Fruit fly (Drosophila melanogaster): ENCODE data around the gene mRpL10.

Gene mRpL10

DNA sequence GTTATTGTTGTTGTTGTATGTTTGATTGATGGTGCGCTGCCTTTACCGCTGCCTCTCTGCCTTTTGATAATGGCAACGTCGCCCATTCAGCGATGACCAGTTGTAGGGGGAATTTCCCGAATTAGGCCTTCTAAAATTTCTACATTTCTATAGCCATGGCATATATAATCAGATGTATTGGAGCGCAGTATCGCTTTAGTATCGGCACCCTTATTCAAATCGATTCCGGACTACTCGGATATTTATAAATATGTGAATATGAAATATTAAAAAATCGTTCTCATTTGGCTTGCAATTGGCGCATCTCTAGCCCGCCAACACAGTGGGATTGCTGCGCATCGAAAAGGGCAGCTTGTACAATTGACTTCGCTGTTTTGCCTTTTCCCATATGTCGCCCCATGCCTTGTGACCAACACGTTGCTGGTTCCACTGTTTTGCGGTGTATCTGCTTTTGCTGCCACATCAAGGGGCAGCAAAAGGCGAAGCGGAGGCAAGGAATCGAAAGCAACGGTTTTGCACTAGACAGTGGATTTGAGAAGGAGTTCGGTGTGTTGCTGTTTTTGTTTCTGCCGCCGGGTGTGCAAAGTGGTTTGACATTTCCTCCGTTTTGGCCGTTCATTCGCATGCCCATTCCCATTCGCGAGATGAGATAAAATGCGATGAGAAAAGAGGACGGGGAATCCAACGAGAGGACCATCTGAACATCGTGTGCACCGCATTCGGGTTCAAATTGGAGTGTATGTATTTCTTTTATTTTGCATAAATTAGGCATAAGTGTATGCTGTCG lies 21.2 kb downstream of the mRpL10 start:
- TF ChIP-seq noc (tag; optimal IDR thresholded peaks at IDR 0.05) = no peak

DNA sequence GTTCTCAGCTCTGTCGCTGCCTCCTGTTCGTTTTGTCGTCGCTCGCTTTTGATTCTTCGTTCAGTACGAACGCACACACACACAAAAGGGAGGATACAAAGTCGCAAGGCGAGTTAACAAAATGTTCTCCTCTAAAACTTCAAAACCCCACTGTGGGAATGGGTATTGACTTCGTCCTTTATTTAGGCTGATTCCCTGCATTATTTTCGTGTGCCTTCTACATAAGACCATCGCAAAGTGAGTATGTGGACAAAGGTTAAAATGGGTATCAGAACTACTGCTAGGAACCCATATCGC lies 21.8 kb downstream of the mRpL10 start:
- no peak for TF ChIP-seq noc (tag; optimal IDR thresholded peaks at IDR 0.05)

DNA sequence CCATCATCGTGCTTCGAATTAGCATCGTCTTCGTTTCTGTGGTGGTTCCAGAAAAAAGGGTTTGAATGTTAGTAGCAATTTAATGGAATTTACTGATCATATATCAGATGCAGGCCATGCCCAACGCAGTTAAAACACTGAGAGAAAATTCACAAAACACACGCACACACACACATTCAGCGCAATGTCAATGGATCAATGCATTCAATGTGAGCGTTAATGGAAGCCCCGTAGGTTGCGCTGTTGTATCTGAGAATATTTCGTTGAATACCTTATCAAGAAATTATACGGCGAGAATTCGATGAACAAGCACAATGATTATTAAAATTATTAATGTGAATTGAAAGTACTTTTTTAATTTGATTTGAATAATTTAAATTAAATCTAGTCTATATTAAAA lies 24.7 kb downstream of the mRpL10 start:
- no peak for TF ChIP-seq noc (tag; optimal IDR thresholded peaks at IDR 0.05)

DNA sequence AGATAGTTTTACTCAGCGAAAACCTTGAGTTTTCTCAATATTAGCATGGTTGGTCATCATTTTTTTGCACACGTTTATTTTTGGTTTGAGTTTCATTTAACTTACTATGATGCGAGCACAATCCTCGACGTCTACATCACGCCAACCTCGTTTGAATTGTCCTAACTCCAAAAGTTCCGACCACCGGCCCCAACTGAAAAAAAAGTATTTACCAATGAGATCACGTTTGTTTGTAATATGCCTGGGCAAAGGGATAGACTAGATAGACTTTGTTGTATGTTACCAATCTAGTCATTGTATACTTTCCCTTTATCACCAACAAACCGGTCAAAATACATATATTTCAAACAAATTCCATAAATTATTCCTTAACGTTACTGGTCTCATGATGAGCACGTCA lies 28.6 kb downstream of the mRpL10 start, which contains the start of gene CG13693:
CG13693 (plus strand) TSS at position 301 of the 400 bp plus-strand sequence.
- TF ChIP-seq noc (tag; optimal IDR thresholded peaks at IDR 0.05) = no peak

DNA sequence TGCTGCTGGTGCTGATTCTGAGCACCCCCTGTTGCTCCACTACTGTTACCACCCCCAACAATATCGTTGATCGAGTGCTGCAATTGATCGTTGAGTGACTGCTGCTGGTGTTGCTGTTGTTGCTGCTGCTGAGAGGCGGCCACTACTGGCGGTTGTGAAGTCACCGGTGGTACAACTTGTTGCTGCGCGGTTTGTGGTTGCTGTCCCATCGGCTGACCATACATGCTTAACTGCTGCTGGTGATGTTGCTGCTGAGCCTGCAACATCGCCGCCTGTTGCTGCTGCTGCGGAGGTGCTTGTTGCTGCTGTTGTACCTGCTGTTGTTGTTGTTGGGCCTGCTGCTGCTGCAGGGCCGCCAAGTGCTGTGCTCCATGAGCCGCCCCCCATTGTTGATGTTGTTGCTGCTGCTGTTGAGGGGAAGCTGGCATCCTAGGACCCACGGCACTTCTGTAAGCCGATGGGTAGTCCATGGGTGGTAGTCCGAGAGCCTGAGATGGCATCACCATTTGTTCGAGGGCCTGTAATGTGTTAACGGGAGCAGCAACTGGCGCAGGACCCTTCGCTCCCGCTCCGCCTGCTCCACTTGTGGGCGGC lies 36.7 kb downstream of the mRpL10 start:
- TF ChIP-seq noc (tag; optimal IDR thresholded peaks at IDR 0.05) = no peak

DNA sequence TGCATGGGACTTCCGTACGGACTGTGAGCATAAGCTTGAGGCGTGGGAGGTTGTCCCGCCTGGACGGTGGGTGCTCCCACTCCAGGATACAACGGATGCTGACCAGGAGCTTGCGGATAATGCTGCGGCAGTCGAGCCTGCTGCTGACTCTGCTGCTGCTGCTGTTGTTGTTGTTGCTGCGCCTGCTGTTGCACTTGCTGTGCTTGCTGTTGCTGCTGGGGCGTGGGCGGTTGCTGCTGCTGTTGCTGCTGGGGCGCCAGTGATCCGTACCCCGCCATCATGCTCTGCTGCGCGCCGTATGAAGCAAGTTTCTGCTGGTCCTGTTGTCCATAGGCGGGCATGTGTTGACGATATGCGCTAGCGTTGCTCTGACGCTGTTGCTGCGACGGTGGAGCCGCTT lies 37.8 kb downstream of the mRpL10 start:
- no peak for TF ChIP-seq noc (tag; optimal IDR thresholded peaks at IDR 0.05)

DNA sequence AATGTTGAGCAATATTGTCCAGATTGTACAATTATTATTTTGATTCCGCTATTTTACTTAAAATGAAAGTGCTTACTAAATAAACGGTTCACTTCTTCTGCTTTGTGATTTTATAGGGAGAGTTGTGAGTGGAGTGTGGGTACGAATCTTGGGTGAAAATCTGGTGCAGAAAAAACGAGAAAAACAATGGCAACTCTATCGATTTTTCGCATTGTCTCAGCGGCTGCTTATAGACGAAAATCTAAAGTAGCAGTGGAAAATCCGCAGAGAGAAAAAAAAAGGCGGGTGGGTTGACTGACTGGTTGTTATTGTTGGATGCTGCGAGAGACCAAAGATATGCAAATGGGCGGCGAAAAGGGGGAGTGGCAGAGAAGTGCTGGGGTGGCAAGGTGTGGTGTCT lies 39.5 kb downstream of the mRpL10 start:
- no peak for TF ChIP-seq noc (tag; optimal IDR thresholded peaks at IDR 0.05)

DNA sequence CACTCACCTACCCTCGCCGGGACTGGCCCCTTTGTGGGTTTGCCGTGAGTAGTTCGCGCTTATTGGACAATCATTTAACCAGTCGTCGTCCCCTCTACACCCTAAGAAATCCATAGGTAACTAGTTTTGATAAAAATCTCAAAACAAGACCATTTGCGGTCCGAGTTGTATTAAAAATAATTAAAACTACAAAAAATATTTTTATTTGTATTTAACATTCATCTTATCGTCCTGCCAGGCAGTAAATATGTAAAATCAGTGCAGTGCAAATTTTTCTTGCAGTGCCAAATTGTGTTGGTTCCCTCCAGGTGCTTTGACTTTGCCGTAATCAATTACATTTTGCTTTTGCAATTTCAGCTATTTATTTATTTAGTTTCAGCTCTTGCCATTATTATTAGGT lies 40.2 kb downstream of the mRpL10 start:
- peak; percentile 39 for TF ChIP-seq noc (tag; optimal IDR thresholded peaks at IDR 0.05)

DNA sequence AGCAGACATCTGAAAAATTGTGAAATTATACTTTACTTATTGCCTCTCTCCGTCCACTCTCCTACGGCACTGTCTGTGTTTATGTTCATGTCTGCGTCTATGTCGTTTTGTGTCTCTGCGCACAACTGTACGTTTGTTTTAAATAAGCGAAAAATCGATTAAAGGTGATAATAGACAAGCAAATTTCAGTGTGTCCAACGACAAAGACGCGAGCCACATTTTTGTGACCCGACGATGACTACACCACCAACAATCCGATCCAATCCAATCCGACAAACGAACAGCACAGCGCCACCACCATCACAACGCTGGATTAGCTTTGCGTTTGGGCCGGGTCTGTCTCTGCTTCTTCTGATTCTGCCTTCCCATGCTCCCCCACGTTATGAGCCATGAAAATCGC lies 41.0 kb downstream of the mRpL10 start:
- no peak for TF ChIP-seq noc (tag; optimal IDR thresholded peaks at IDR 0.05)

DNA sequence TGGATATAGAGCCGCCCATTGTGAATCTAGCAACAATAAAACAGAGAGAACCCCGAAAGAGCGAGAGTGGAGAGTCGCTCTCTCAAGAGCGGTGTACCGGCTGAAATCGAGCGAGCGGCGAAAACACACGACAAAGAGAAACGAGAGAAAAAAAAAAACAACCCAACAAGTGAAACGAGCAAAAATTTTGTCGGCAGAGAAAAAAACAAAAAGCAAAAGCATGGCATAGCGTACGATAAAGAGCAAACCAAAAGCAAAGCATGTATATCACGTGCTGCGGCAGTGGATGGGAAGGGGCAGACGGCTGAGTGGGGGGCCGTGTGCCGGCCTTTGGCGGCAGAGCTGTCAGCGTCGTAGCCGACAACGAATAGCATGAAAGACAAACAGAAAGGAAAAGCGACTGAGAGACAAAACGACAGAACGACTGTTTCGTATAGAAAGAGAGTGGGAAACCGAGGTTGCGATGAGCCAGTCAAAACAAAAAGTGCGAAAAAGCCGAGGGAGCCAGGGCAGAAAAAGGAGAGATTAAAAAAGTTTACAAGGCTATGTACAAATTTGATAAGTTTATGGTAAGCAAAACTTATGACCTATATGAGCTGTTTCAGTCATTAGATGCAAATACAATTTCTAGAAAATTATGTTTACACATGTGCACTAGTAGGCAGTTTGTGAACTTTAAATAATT lies 43.2 kb downstream of the mRpL10 start:
- TF ChIP-seq noc (tag; optimal IDR thresholded peaks at IDR 0.05) = peak; percentile 11

DNA sequence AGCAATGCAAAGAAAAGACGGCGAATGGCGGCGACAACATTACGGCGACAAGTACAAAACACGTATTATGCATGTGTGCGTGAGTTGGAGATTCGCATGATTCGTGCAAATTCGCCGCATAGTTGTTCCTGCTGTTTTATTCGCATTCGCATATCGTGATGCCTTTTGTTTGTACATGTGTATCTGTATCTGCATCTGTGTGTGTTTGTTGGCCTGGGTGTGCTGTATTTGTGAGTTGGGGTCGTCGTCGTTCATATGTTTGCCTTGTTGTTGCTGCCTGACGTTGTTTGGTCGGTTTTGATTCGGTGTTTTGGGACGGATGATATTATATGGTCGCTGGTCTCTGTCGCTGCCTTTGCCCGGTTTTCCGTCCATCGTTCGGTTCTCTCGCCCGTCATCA lies 43.9 kb downstream of the mRpL10 start:
- no peak for TF ChIP-seq noc (tag; optimal IDR thresholded peaks at IDR 0.05)

DNA sequence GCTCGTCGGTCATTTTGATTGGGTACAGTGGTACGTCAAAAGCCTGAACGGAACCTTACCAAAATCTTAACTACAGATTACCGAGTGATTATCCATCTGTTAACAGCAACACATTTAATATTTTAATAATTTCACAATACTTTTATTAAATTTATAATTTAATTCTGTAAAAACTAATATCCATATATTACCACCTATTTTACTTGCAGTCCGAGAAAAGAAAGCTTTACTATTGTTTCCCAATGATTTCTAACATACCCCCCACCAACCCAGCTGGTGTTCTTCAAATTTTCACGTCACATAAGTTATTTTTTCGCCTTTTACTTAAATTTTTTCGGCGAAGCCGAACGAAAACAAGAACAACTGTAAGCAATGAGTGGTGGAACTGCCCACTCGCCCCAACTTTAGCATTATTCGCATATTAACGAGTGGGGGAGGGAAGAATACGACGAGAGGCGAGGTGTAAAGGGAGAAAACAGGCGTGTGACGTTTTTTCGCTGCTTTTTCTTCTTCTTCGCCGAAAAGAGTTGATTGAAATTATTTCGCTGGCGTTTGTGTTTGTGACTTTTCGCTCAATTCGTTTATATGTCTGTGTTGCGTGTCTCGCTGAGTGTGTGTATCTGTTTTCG lies 44.4 kb downstream of the mRpL10 start:
- peak; percentile 92 for TF ChIP-seq noc (tag; optimal IDR thresholded peaks at IDR 0.05)

DNA sequence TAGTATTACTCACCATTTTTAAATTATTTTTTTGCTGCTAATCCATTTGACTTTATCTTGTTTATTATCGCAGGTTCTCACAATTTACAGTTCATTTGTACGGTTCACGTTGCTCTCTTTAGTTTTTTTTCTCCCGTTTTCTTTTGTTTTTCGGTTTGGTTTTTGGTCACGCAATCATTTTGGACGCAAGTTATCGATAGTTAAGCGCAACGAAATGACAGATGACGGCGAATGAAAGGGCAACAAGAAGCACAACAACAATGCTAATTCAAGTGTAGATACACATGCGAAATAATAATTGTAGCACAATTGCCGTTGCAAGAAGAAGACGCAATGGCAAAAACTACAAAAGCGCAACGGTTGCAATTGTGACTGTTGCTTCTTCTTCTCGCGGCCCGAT lies 45.0 kb downstream of the mRpL10 start:
- TF ChIP-seq noc (tag; optimal IDR thresholded peaks at IDR 0.05) = no peak

DNA sequence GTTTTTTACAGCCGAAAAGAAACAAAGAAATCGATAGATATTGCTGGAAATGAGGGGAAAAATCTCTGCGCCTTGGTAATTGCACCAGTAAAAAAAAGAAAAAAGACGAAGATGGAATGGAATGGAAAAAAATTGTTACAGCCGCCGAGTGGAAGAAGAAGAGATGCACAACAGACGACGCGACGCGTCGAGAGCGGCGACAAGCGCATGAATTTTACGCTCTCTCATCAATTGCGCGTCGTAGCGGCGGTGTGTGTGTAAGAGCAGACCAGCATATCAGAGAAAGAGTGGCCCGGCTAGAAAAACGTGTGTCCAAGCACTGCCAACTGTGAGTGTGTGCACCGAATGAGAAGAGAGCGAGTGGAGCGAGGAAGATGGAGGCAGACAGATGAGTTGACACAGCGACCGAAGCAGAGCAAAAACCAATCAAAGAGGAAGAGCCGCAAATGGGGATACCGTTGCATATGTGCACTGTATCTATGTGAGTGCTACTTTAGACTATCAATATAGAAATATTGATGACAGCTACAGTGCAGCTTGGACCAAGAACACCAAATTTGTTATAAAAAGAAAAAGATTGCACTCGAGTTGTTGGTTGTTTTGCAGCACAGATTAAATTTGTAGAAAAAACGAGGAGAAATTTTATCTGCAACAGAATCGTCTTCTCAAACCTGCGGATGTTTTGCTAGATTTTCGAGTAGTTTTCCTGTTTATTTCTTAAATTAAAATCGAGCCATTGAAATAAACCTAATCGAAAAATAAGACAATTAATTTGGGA lies 45.7 kb downstream of the mRpL10 start:
- TF ChIP-seq noc (tag; optimal IDR thresholded peaks at IDR 0.05) = no peak

DNA sequence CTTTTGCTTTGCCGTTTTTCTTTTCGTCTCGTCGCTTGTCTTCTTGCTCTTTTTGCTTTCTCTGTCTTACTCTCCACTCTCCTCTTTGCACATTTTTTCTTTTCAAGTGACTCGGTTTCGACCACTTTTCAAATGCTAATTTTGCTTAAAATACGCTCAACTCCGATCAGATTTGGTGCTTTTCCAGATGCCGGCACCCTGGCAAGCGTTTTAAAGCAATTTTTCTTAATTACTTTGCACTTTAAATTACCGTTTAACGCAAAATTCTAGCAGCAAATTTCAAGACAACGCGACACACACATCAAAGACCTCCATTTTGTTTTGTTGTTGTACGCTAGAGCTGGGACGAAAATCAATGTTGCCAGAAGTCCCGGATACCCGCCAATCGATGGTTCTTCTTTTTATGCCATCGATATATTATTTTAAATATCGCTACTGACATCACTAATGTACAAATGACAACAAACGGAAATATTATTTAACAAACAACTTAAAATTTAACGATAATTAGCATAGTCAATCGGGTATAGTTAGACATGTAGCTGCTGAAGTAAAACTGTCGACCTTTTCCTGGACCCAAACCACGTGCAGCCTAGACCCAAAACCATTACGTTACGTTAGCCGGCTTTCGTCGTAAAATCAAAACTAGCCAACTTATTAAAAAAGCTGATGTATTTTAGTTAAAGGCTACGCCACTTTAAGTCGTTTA lies 47.1 kb downstream of the mRpL10 start, which contains the start of gene kis:
kis (minus strand) TSS at position 317 of the 709 bp plus-strand sequence.
- peak; percentile 24 for TF ChIP-seq noc (tag; optimal IDR thresholded peaks at IDR 0.05)
